Worm (Caenorhabditis elegans): ENCODE measurements around the gene nono-1.

- TF ChIP-seq ceh-19 (GFP tag; optimal IDR thresholded peaks at IDR 0.05) (no peak), pros-1 (tag; optimal IDR thresholded peaks at IDR 0.05) (no peak), ceh-6 (GFP tag; optimal IDR thresholded peaks at IDR 0.05) (no peak), unc-3 (GFP tag; conservative IDR thresholded peaks at IDR 0.05) (no peak), unc-3 (tag; optimal IDR thresholded peaks at IDR 0.05) (no peak), eyg-1 (tag; optimal IDR thresholded peaks at IDR 0.05) (no peak), ceh-22 (tag; optimal IDR thresholded peaks at IDR 0.05) (no peak)
Observed at ce11 chrIII:5982753-5983390, 24.8 kb upstream of the nono-1 start.
